Fruit fly (Drosophila melanogaster) whole organism, wandering third instar larva: ENCODE measurements around the gene Muc26B.

Experiments
- Abd-B ChIP-seq: fragments of >200 bp; optimal IDR thresholded peaks from 2 replicates; lab custom pipeline; 2017; ENCODE audit warnings: missing biosample characterization, missing genetic modification characterization
- Hr78 ChIP-seq: fragments of >200 bp; optimal IDR thresholded peaks from 2 replicates; lab custom pipeline; 2017; ENCODE audit warnings: missing biosample characterization, missing genetic modification characterization
- Sp1 ChIP-seq: fragments of 200-800 bp; sonication (Bioruptor generic); optimal IDR thresholded peaks from 3 replicates; lab custom pipeline; 2019; ENCODE audit warnings: missing biosample characterization, mild to moderate bottlenecking, missing genetic modification characterization, moderate library complexity
- h ChIP-seq: fragments of 200-800 bp; sonication (Bioruptor generic); optimal IDR thresholded peaks from 3 replicates; lab custom pipeline; 2016; ENCODE audit warnings: missing biosample characterization, mild to moderate bottlenecking, missing genetic modification characterization
- lola ChIP-seq: fragments of >200 bp; optimal IDR thresholded peaks from 2 replicates; lab custom pipeline; 2017; ENCODE audit warnings: missing biosample characterization, missing genetic modification characterization
- psq ChIP-seq: fragments of 200-800 bp; sonication (Bioruptor generic); optimal IDR thresholded peaks from 3 replicates; lab custom pipeline; 2017; ENCODE audit warnings: missing biosample characterization, mild to moderate bottlenecking, missing genetic modification characterization, moderate library complexity
- sage ChIP-seq: fragments of 200-800 bp; sonication (Bioruptor generic); optimal IDR thresholded peaks from 2 replicates; lab custom pipeline; 2016; ENCODE audit warnings: missing biosample characterization, mild to moderate bottlenecking, missing genetic modification characterization

DNA sequence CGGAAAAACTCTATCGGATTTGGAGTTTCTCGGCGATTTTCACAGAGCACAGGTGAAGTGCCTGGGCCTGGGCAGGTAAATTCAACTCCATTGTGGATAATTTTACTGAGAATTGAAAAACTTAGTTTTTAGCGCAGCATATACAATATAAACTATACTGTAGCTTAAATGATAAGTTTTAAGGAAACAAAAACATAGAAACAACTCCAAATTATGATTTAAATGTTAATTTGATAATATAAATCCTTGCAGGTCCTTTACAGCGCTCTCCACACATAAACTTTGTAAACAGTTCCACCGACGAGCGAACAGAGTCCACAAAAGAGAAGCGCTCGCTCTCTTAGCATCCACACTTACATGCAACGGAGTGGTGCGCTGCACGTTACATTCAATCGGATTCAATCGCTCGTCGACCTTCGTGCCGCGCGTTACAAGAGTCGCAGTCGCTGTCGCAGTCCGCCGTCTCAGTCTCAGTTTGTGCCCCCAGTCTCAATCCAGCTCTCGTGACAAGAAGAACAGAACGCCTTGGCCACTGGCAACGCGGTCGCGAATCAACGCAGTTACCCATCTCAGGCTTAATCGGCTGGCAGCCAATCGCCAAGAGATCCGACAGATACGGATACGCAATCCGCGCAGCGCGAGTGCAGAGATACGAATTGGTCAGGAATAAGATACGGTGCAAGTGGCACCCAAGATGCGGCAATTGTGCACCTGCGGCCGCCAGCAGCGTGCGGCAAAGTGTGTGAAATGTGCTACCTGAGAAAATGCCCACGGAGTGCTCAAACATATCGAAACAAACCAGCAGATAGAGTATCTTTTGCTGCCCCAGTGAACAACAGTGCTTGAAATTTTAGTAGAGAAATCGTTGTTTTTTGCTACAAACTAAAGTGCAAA lies 27.2 kb downstream of the Muc26B start, which contains the start of gene smal:
- TF ChIP-seq h (GFP tag; lab: Kevin White, UChicago): no peak
- TF ChIP-seq Sp1 (GFP tag; lab: Kevin White, UChicago): no peak
- no peak for TF ChIP-seq psq (GFP tag; lab: Kevin White, UChicago)
- TF ChIP-seq lola (GFP tag; lab: Kevin White, UChicago): no peak
- no peak for TF ChIP-seq sage (GFP tag; lab: Kevin White, UChicago)
- TF ChIP-seq Abd-B: no peak
- TF ChIP-seq Hr78: no peak
